Worm (Caenorhabditis elegans) whole organism, L2 larva: ENCODE data around the gene F02D8.9.

Experiments
- C34F6.9 ChIP-seq: fragments of 150-350 bp; optimal IDR thresholded peaks from 2 replicates; lab custom pipeline; 2014; ENCODE audit warnings: missing biosample characterization, missing genetic modification characterization
- F13H6.1 ChIP-seq: sonication (generic microtip); optimal IDR thresholded peaks from 2 replicates; lab custom pipeline; 2016; ENCODE audit warnings: missing genetic modification characterization, missing compliant biosample characterization
- R02D3.7 ChIP-seq: fragments of 150-350 bp; optimal IDR thresholded peaks from 2 replicates; lab custom pipeline; 2014; ENCODE audit warnings: missing biosample characterization, missing genetic modification characterization
- ZK546.5 ChIP-seq: sonication (generic microtip); optimal IDR thresholded peaks from 2 replicates; lab custom pipeline; 2017; ENCODE audit warnings: missing biosample characterization, missing genetic modification characterization
- aly-2 ChIP-seq: fragments of 150-350 bp; optimal IDR thresholded peaks from 2 replicates; lab custom pipeline; 2014; ENCODE audit warnings: missing biosample characterization, missing genetic modification characterization
- ama-1 ChIP-seq: fragments of 150-350 bp; optimal IDR thresholded peaks from 2 replicates; lab custom pipeline; 2018; ENCODE audit warnings: inconsistent platforms
- ceh-16 ChIP-seq: fragments of 150-350 bp; optimal IDR thresholded peaks from 2 replicates; lab custom pipeline; 2014; ENCODE audit warnings: missing biosample characterization, missing genetic modification characterization
- ceh-82 ChIP-seq: fragments of 150-350 bp; optimal IDR thresholded peaks from 2 replicates; lab custom pipeline; 2014; ENCODE audit warnings: missing biosample characterization, missing genetic modification characterization
- crh-2 ChIP-seq: sonication (generic microtip); optimal IDR thresholded peaks from 2 replicates; lab custom pipeline; 2017; ENCODE audit warnings: missing biosample characterization, missing genetic modification characterization
- egl-27 ChIP-seq: sonication (generic microtip); optimal IDR thresholded peaks from 3 replicates; lab custom pipeline; 2017; ENCODE audit warnings: missing biosample characterization, missing genetic modification reagents, missing genetic modification characterization
- elt-1 ChIP-seq: fragments of 150-350 bp; optimal IDR thresholded peaks from 2 replicates; lab custom pipeline; 2014; ENCODE audit warnings: missing biosample characterization, missing genetic modification characterization
- elt-3 ChIP-seq: sonication (generic microtip); optimal IDR thresholded peaks from 2 replicates; lab custom pipeline; 2017; ENCODE audit warnings: missing biosample characterization, missing genetic modification characterization
- gmeb-1 ChIP-seq: fragments of 150-350 bp; optimal IDR thresholded peaks from 2 replicates; lab custom pipeline; 2014; ENCODE audit warnings: missing biosample characterization, missing genetic modification characterization
- lin-11 ChIP-seq: fragments of 150-350 bp; sonication (generic microtip); optimal IDR thresholded peaks from 2 replicates; lab custom pipeline; 2014; ENCODE audit warnings: missing biosample characterization, missing genetic modification characterization, inconsistent platforms, mixed read lengths
- lin-13 ChIP-seq: fragments of 150-350 bp; optimal IDR thresholded peaks from 2 replicates; lab custom pipeline; 2014; ENCODE audit warnings: missing biosample characterization, missing genetic modification reagents, missing genetic modification characterization
- mab-5 ChIP-seq: fragments of 150-350 bp; optimal IDR thresholded peaks from 2 replicates; lab custom pipeline; 2014; ENCODE audit warnings: missing biosample characterization, missing genetic modification characterization
- mbf-1 ChIP-seq: sonication (generic microtip); optimal IDR thresholded peaks from 2 replicates; lab custom pipeline; 2017; ENCODE audit warnings: missing biosample characterization, missing genetic modification characterization
- nhr-11 ChIP-seq: fragments of 150-350 bp; optimal IDR thresholded peaks from 2 replicates; lab custom pipeline; 2014; ENCODE audit warnings: missing biosample characterization, missing genetic modification characterization
- nhr-12 ChIP-seq: fragments of 150-350 bp; optimal IDR thresholded peaks from 2 replicates; lab custom pipeline; 2014; ENCODE audit warnings: missing biosample characterization, missing genetic modification characterization
- nhr-129 ChIP-seq: fragments of 150-350 bp; optimal IDR thresholded peaks from 2 replicates; lab custom pipeline; 2014; ENCODE audit warnings: missing biosample characterization, missing genetic modification characterization
- nhr-23 ChIP-seq: fragments of 150-350 bp; optimal IDR thresholded peaks from 2 replicates; lab custom pipeline; 2014; ENCODE audit warnings: missing biosample characterization, missing genetic modification reagents, missing genetic modification characterization
- nhr-25 ChIP-seq: fragments of 150-350 bp; sonication (generic microtip); optimal IDR thresholded peaks from 3 replicates; lab custom pipeline; 2014; ENCODE audit warnings: missing biosample characterization, missing genetic modification characterization
- nhr-6 ChIP-seq: fragments of 150-350 bp; optimal IDR thresholded peaks from 2 replicates; lab custom pipeline; 2014; ENCODE audit warnings: missing biosample characterization, missing genetic modification characterization
- peb-1 ChIP-seq: fragments of 150-350 bp; optimal IDR thresholded peaks from 2 replicates; lab custom pipeline; 2014; ENCODE audit warnings: missing biosample characterization, missing genetic modification characterization
- skn-1 ChIP-seq: sonication (generic microtip); optimal IDR thresholded peaks from 2 replicates; lab custom pipeline; 2017; ENCODE audit warnings: missing biosample characterization, missing genetic modification characterization
- sma-3 ChIP-seq: sonication (generic microtip); optimal IDR thresholded peaks from 2 replicates; lab custom pipeline; 2016; ENCODE audit warnings: missing genetic modification reagents, missing genetic modification characterization, missing compliant biosample characterization
- snpc-4 ChIP-seq: fragments of 150-350 bp; optimal IDR thresholded peaks from 2 replicates; lab custom pipeline; 2014; ENCODE audit warnings: missing biosample characterization, missing genetic modification characterization
- unc-39 ChIP-seq: fragments of 150-350 bp; optimal IDR thresholded peaks from 2 replicates; lab custom pipeline; 2014; ENCODE audit warnings: missing biosample characterization, missing genetic modification characterization
- unc-55 ChIP-seq: fragments of 150-350 bp; sonication (generic microtip); optimal IDR thresholded peaks from 3 replicates; lab custom pipeline; 2014; ENCODE audit warnings: missing biosample characterization, missing genetic modification reagents, missing genetic modification characterization
- zag-1 ChIP-seq: fragments of 150-350 bp; optimal IDR thresholded peaks from 2 replicates; lab custom pipeline; 2014; ENCODE audit warnings: missing biosample characterization, missing genetic modification characterization
- ztf-11 ChIP-seq: sonication (generic microtip); optimal IDR thresholded peaks from 2 replicates; lab custom pipeline; 2017; ENCODE audit warnings: missing biosample characterization, missing genetic modification characterization
- ztf-4 ChIP-seq: fragments of 150-350 bp; optimal IDR thresholded peaks from 2 replicates; lab custom pipeline; 2014; ENCODE audit warnings: missing biosample characterization, missing genetic modification characterization

F02D8.9 gene

ce11 chrV:14978205-14978751 is 22.7 kb upstream of the F02D8.9 start, which contains the start of the genes grd-12 and F02D8.1:
grd-12 (plus strand) TSS chrV:14978505.
F02D8.1 (minus strand) TSS chrV:14978701.
- TF ChIP-seq nhr-129 (no peak), lin-13 (GFP tag; lab: Kevin White, UChicago) (no peak), elt-1 (tag; lab: Kevin White, UChicago) (no peak), sma-3 (GFP tag; lab: Kevin White, UChicago) (no peak), snpc-4 (tag; lab: Kevin White, UChicago) (no peak), mab-5 (tag; lab: Kevin White, UChicago) (no peak), peb-1 (no peak), ztf-4 (tag; lab: Kevin White, UChicago) (no peak)

ce11 chrV:14971136-14971535 is 15.6 kb upstream of the F02D8.9 start, which contains the start of gene nlp-59:
nlp-59 (plus strand) TSS chrV:14971436.
- no peak for TF ChIP-seq mbf-1 (tag; lab: Kevin White, UChicago)
- no peak for TF ChIP-seq nhr-11 (tag; lab: Kevin White, UChicago)
- TF ChIP-seq C34F6.9 (tag; lab: Kevin White, UChicago): no peak
- no peak for TF ChIP-seq nhr-23 (tag; lab: Kevin White, UChicago)
- TF ChIP-seq ceh-16: no peak
- TF ChIP-seq nhr-12 (tag; lab: Kevin White, UChicago): no peak
- no peak for TF ChIP-seq skn-1 (tag; lab: Kevin White, UChicago)
- no peak for TF ChIP-seq sma-3 (GFP tag; lab: Kevin White, UChicago)
- no peak for TF ChIP-seq ceh-82 (tag; lab: Kevin White, UChicago)
- TF ChIP-seq unc-55 (GFP tag; lab: Kevin White, UChicago): no peak
- TF ChIP-seq egl-27 (tag; lab: Kevin White, UChicago): no peak
- no peak for TF ChIP-seq elt-3 (tag; lab: Kevin White, UChicago)
- no peak for TF ChIP-seq ZK546.5 (tag; lab: Kevin White, UChicago)
- TF ChIP-seq ztf-11 (tag; lab: Kevin White, UChicago): no peak

- TF ChIP-seq ZK546.5 (tag; lab: Kevin White, UChicago) (no peak), skn-1 (tag; lab: Kevin White, UChicago) (no peak), zag-1 (no peak), C34F6.9 (tag; lab: Kevin White, UChicago) (no peak), F13H6.1 (tag; lab: Kevin White, UChicago) (no peak), egl-27 (tag; lab: Kevin White, UChicago) (no peak)
- TF ChIP-seq, all 48 proteins: peak for 0
These were observed 943 bp downstream of the F02D8.9 start, which contains the start of gene C30G7.5 for ce11 chrV:14954633-14955032. C30G7.5 (minus strand) TSS chrV:14954733.

ce11 chrV:14949477-14949876 is 6.1 kb downstream of the F02D8.9 start, which contains the start of gene hil-1:
hil-1 (plus strand) TSS chrV:14949777.
- no peak for TF ChIP-seq ztf-4 (tag; lab: Kevin White, UChicago)
- no peak for TF ChIP-seq nhr-12 (tag; lab: Kevin White, UChicago)
- no peak for TF ChIP-seq nhr-25
- TF ChIP-seq unc-39: no peak
- TF ChIP-seq aly-2 (tag; lab: Kevin White, UChicago): no peak
- no peak for TF ChIP-seq F13H6.1 (tag; lab: Kevin White, UChicago)
- no peak for TF ChIP-seq ztf-11 (tag; lab: Kevin White, UChicago)
- no peak for TF ChIP-seq R02D3.7 (tag; lab: Kevin White, UChicago)
- TF ChIP-seq crh-2 (tag; lab: Kevin White, UChicago): no peak
- TF ChIP-seq elt-3 (tag; lab: Kevin White, UChicago): no peak
- no peak for TF ChIP-seq gmeb-1 (tag; lab: Kevin White, UChicago)

ce11 chrV:14948566-14948965 is 7.0 kb downstream of the F02D8.9 start:
- TF ChIP-seq lin-11 (tag; lab: Kevin White, UChicago) (peak; percentile 43), C34F6.9 (tag; lab: Kevin White, UChicago) (peak; percentile 49), ama-1 (lab: Kevin White, UChicago) (peak; percentile 17), nhr-6 (no peak), nhr-129 (peak; percentile 83)

ce11 chrV:14947022-14947421 is 8.6 kb downstream of the F02D8.9 start, which contains the start of gene C30G7.4:
C30G7.4 (minus strand) TSS chrV:14947122.
- TF ChIP-seq nhr-129 (no peak), ceh-16 (no peak), elt-3 (tag; lab: Kevin White, UChicago) (no peak)
